Worm (Caenorhabditis elegans) whole organism, young adult: Measurements from ENCODE around the gene pgp-7.

Experiments
- B0019.2 ChIP-seq: fragments of 200-800 bp; sonication (Bioruptor generic); conservative IDR thresholded peaks from 2 replicates; pipeline ENCODE4 v1.3.6; 2022; ENCODE audit warnings: missing genetic modification reagents, missing genetic modification characterization, missing compliant biosample characterization
- B0336.3 ChIP-seq: fragments of 200-800 bp; sonication (Bioruptor generic); IDR thresholded peaks from 2 replicates; pipeline ENCODE4 v1.3.6; 2022; ENCODE audit warnings: missing genetic modification characterization, missing compliant biosample characterization
- F37B4.10 ChIP-seq: fragments of 200-800 bp; sonication (Bioruptor generic); IDR thresholded peaks from 2 replicates; pipeline ENCODE4 v1.3.6; 2022; ENCODE audit warnings: missing genetic modification characterization, missing compliant biosample characterization
- F52B5.7 ChIP-seq: sonication (generic microtip); optimal IDR thresholded peaks from 2 replicates; lab custom pipeline; 2016; ENCODE audit warnings: mild to moderate bottlenecking, missing genetic modification characterization, missing compliant biosample characterization
- F57C9.4 ChIP-seq: sonication (generic microtip); optimal IDR thresholded peaks from 2 replicates; lab custom pipeline; 2017; ENCODE audit warnings: mild to moderate bottlenecking, missing genetic modification characterization, missing compliant biosample characterization
- K11D2.4 ChIP-seq: fragments of 200-800 bp; sonication (Bioruptor generic); IDR thresholded peaks from 2 replicates; pipeline ENCODE4 v1.3.6; 2022; ENCODE audit warnings: missing genetic modification reagents, missing genetic modification characterization, missing compliant biosample characterization
- Y53F4B.3 ChIP-seq: fragments of 200-800 bp; sonication (Bioruptor generic); IDR thresholded peaks from 2 replicates; pipeline ENCODE4 v1.3.6; 2022; ENCODE audit warnings: missing genetic modification reagents, missing genetic modification characterization, missing compliant biosample characterization
- Y67H2A.10 ChIP-seq: fragments of 200-800 bp; sonication (Bioruptor generic); conservative IDR thresholded peaks from 2 replicates; pipeline ENCODE4 v1.3.6; 2022; ENCODE audit warnings: missing genetic modification reagents, missing genetic modification characterization, missing compliant biosample characterization
- ZK185.1 ChIP-seq: sonication (generic microtip); optimal IDR thresholded peaks from 2 replicates; lab custom pipeline; 2016; ENCODE audit warnings: mild to moderate bottlenecking, missing genetic modification characterization, missing compliant biosample characterization; ENCODE audit not compliant: poor library complexity, severe bottlenecking
- akir-1 ChIP-seq: fragments of 200-800 bp; sonication (Bioruptor generic); optimal IDR thresholded peaks from 2 replicates; lab custom pipeline; 2018; ENCODE audit warnings: mild to moderate bottlenecking, missing genetic modification characterization, moderate library complexity, missing compliant biosample characterization
- aptf-2 ChIP-seq: fragments of 200-800 bp; sonication (Bioruptor generic); conservative IDR thresholded peaks from 2 replicates; pipeline ENCODE4 v1.3.6; 2022; ENCODE audit warnings: missing genetic modification reagents, missing genetic modification characterization, missing compliant biosample characterization
- aptf-3 ChIP-seq: fragments of 200-800 bp; sonication (Bioruptor generic); IDR thresholded peaks from 2 replicates; pipeline ENCODE4 v1.3.6; 2022; ENCODE audit warnings: missing genetic modification characterization, missing compliant biosample characterization
- attf-5 ChIP-seq: fragments of 200-800 bp; sonication (Bioruptor generic); optimal IDR thresholded peaks from 2 replicates; lab custom pipeline; 2018; ENCODE audit warnings: mild to moderate bottlenecking, missing genetic modification characterization, missing compliant biosample characterization
- ceh-27 ChIP-seq: fragments of 200-800 bp; sonication (Bioruptor generic); optimal IDR thresholded peaks from 2 replicates; lab custom pipeline; 2018; ENCODE audit warnings: mild to moderate bottlenecking, missing genetic modification characterization, moderate library complexity, missing compliant biosample characterization
- ceh-40 ChIP-seq: fragments of 200-800 bp; sonication (Bioruptor generic); IDR thresholded peaks from 2 replicates; pipeline ENCODE4 v1.3.6; 2022; ENCODE audit warnings: missing genetic modification characterization, missing compliant biosample characterization
- ceh-58 ChIP-seq: fragments of 200-800 bp; sonication (Bioruptor generic); IDR thresholded peaks from 2 replicates; pipeline ENCODE4 v1.3.6; 2022; ENCODE audit warnings: missing genetic modification characterization, missing compliant biosample characterization
- die-1 ChIP-seq: sonication (generic microtip); optimal IDR thresholded peaks from 2 replicates; lab custom pipeline; 2016; ENCODE audit warnings: missing genotype, mild to moderate bottlenecking, missing genetic modification characterization, missing compliant biosample characterization
- dpl-1 ChIP-seq: fragments of 150-350 bp; optimal IDR thresholded peaks from 2 replicates; lab custom pipeline; 2014; ENCODE audit warnings: missing biosample characterization, missing genetic modification reagents, missing genetic modification characterization
- efl-1 ChIP-seq: fragments of 150-350 bp; optimal IDR thresholded peaks from 2 replicates; lab custom pipeline; 2014; ENCODE audit warnings: missing biosample characterization, missing genetic modification reagents, missing genetic modification characterization
- ekl-4 ChIP-seq: fragments of 200-800 bp; sonication (Bioruptor generic); IDR thresholded peaks from 2 replicates; pipeline ENCODE4 v1.3.6; 2022; ENCODE audit warnings: missing genetic modification reagents, missing genetic modification characterization, missing compliant biosample characterization
- gei-17 ChIP-seq: fragments of 200-800 bp; sonication (Bioruptor generic); optimal IDR thresholded peaks from 2 replicates; lab custom pipeline; 2018; ENCODE audit warnings: mild to moderate bottlenecking, missing genetic modification characterization, missing compliant biosample characterization
- him-1 ChIP-seq: sonication (generic microtip); optimal IDR thresholded peaks from 2 replicates; lab custom pipeline; 2016; ENCODE audit warnings: missing genotype, missing genetic modification reagents, missing genetic modification characterization, missing compliant biosample characterization
- hmg-1.2 ChIP-seq: fragments of 200-800 bp; sonication (Bioruptor generic); IDR thresholded peaks from 2 replicates; pipeline ENCODE4 v1.3.6; 2022; ENCODE audit warnings: missing genetic modification reagents, missing genetic modification characterization, missing compliant biosample characterization
- lag-1 ChIP-seq: fragments of 200-800 bp; sonication (Bioruptor generic); IDR thresholded peaks from 2 replicates; pipeline ENCODE4 v1.3.6; 2022; ENCODE audit warnings: missing genetic modification reagents, missing genetic modification characterization, missing compliant biosample characterization
- lin-35 ChIP-seq, 3 experiments: fragments of 150-350 bp in 2 of 3; sonication (generic microtip) in 1 of 3; optimal IDR thresholded peaks; 2 replicates each; lab custom pipeline; 2014 to 2018; ENCODE audit warnings: missing biosample characterization in 3 of 3, missing genetic modification characterization in 3 of 3, missing genetic modification reagents in 3 of 3
- lin-54 ChIP-seq: fragments of 200-800 bp; sonication (Bioruptor generic); optimal IDR thresholded peaks from 2 replicates; lab custom pipeline; 2018; ENCODE audit warnings: mild to moderate bottlenecking, missing genetic modification characterization, missing compliant biosample characterization
- madf-3 ChIP-seq: fragments of 200-800 bp; sonication (Bioruptor generic); IDR thresholded peaks from 2 replicates; pipeline ENCODE4 v1.3.6; 2022; ENCODE audit warnings: missing genetic modification reagents, missing genetic modification characterization, missing compliant biosample characterization
- madf-6 ChIP-seq: fragments of 200-800 bp; sonication (Bioruptor generic); IDR thresholded peaks from 2 replicates; pipeline ENCODE4 v1.3.6; 2022; ENCODE audit warnings: missing genetic modification reagents, missing genetic modification characterization, missing compliant biosample characterization
- mxl-1 ChIP-seq: sonication (generic microtip); optimal IDR thresholded peaks from 2 replicates; lab custom pipeline; 2016; ENCODE audit warnings: missing genetic modification characterization, missing compliant biosample characterization
- nfya-2 ChIP-seq: fragments of 200-800 bp; sonication (Bioruptor generic); IDR thresholded peaks from 2 replicates; pipeline ENCODE4 v1.3.6; 2022; ENCODE audit warnings: missing genetic modification reagents, missing genetic modification characterization, missing compliant biosample characterization
- nfyb-1 ChIP-seq: fragments of 200-800 bp; sonication (Bioruptor generic); IDR thresholded peaks from 2 replicates; pipeline ENCODE4 v1.3.6; 2022; ENCODE audit warnings: missing genetic modification reagents, missing genetic modification characterization, missing compliant biosample characterization
- nhr-80 ChIP-seq: sonication (generic microtip); optimal IDR thresholded peaks from 2 replicates; lab custom pipeline; 2016; ENCODE audit warnings: missing genetic modification characterization, missing compliant biosample characterization
- nhr-90 ChIP-seq: sonication (generic microtip); optimal IDR thresholded peaks from 2 replicates; lab custom pipeline; 2016; ENCODE audit warnings: missing genotype, mild to moderate bottlenecking, missing genetic modification characterization, missing compliant biosample characterization
- pha-4 ChIP-seq: fragments of 150-350 bp; sonication (generic microtip); optimal IDR thresholded peaks from 2 replicates; lab custom pipeline; 2014; ENCODE audit warnings: missing biosample characterization, missing genetic modification reagents, missing genetic modification characterization
- sptf-2 ChIP-seq: fragments of 200-800 bp; sonication (Bioruptor generic); optimal IDR thresholded peaks from 2 replicates; lab custom pipeline; 2018; ENCODE audit warnings: mild to moderate bottlenecking, missing genetic modification characterization, missing compliant biosample characterization
- zfh-2 ChIP-seq: fragments of 200-800 bp; sonication (Bioruptor generic); conservative IDR thresholded peaks from 2 replicates; pipeline ENCODE4 v1.3.6; 2022; ENCODE audit warnings: missing genetic modification reagents, missing genetic modification characterization, missing compliant biosample characterization
- ztf-28 ChIP-seq: fragments of 200-800 bp; sonication (Bioruptor generic); IDR thresholded peaks from 2 replicates; pipeline ENCODE4 v1.3.6; 2022; ENCODE audit warnings: missing genetic modification reagents, missing genetic modification characterization, missing compliant biosample characterization

Gene pgp-7

DNA sequence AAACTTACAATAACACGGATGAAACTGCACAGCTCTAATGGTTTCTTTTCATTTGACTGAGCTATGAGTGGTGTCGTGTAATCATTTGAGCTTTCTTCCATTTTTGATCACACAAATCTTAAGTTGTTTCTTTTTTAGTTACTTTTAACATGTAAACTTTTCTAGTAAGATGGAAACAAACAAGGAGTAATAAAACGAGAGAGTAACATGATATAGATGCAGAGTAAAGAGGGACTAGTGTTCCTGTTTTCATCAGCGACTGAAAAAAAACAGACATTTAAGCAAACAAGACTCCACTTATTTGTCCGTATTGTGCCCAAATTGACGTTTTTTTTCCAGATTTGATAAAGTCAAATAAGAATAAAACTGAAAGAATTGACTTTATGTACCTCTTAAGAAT is at the start of gene pgp-7:
pgp-7 (minus strand) TSS at position 101 of the 400 bp plus-strand sequence.
- TF ChIP-seq madf-6 (GFP tag; lab: Robert Waterston, UW) (no peak), nfya-2 (GFP tag; lab: Robert Waterston, UW) (no peak), lin-35 (GFP tag; optimal IDR thresholded peaks at IDR 0.05; lab: Kevin White, UChicago) (no peak), sptf-2 (GFP tag; lab: Kevin White, UChicago) (no peak), him-1 (tag; lab: Kevin White, UChicago) (no peak), efl-1 (GFP tag; lab: Kevin White, UChicago) (no peak), ztf-28 (GFP tag; lab: Robert Waterston, UW) (no peak), lin-54 (no peak), ceh-58 (GFP tag; lab: Robert Waterston, UW) (no peak), K11D2.4 (GFP tag; lab: Robert Waterston, UW) (no peak), pha-4 (tag; lab: Kevin White, UChicago) (no peak), F37B4.10 (GFP tag; lab: Robert Waterston, UW) (no peak), ceh-27 (GFP tag; lab: Kevin White, UChicago) (no peak), F52B5.7 (tag; lab: Kevin White, UChicago) (no peak), lag-1 (GFP tag; lab: Robert Waterston, UW) (no peak), aptf-3 (no peak), ekl-4 (no peak), mxl-1 (tag; lab: Kevin White, UChicago) (no peak), B0336.3 (GFP tag; lab: Robert Waterston, UW) (no peak)

DNA sequence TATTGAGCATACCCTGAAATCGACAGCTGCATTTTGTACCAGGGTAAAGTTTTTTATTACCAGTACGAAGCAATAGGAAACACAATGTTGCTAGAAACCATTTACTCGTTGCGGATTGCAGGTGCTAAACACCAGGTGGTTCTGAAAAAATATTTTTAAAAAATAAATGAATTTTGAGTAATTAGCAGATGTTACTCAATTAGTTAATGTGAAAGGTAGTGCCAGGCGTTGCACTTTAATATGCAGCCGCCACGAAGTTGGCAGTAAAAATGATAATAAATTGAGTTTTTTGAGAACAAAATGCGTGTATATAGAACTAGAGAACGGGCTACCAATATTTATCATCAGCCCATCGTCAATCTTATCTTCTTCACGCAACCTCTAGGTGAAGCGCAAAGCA is 49.6 kb upstream of the pgp-7 start, which contains the start of gene nstp-9:
nstp-9 (minus strand) TSS at position 101 of the 400 bp plus-strand sequence.
- TF ChIP-seq F57C9.4 = no peak
- TF ChIP-seq B0019.2 = no peak
- TF ChIP-seq akir-1 = no peak
- TF ChIP-seq zfh-2 (GFP tag; lab: Robert Waterston, UW) = no peak
- TF ChIP-seq dpl-1 (GFP tag; lab: Kevin White, UChicago) = no peak
- TF ChIP-seq ZK185.1 = no peak
- TF ChIP-seq nhr-90 (tag; lab: Kevin White, UChicago) = no peak
- no peak for TF ChIP-seq hmg-1.2 (GFP tag; lab: Robert Waterston, UW)
- no peak for TF ChIP-seq gei-17 (GFP tag; lab: Kevin White, UChicago)
- TF ChIP-seq nfya-2 (GFP tag; lab: Robert Waterston, UW) = no peak
- no peak for TF ChIP-seq F37B4.10 (GFP tag; lab: Robert Waterston, UW)
- no peak for TF ChIP-seq Y67H2A.10 (GFP tag; lab: Robert Waterston, UW)
- TF ChIP-seq madf-3 (GFP tag; lab: Robert Waterston, UW) = no peak
- TF ChIP-seq ceh-40 (GFP tag; lab: Robert Waterston, UW) = no peak
- TF ChIP-seq him-1 (tag; lab: Kevin White, UChicago) = no peak
- TF ChIP-seq die-1 (tag; lab: Kevin White, UChicago) = no peak
- no peak for TF ChIP-seq attf-5 (GFP tag; lab: Kevin White, UChicago)
- no peak for TF ChIP-seq B0336.3 (GFP tag; lab: Robert Waterston, UW)
- no peak for TF ChIP-seq Y53F4B.3 (GFP tag; lab: Robert Waterston, UW)
- TF ChIP-seq ceh-27 (GFP tag; lab: Kevin White, UChicago) = no peak

DNA sequence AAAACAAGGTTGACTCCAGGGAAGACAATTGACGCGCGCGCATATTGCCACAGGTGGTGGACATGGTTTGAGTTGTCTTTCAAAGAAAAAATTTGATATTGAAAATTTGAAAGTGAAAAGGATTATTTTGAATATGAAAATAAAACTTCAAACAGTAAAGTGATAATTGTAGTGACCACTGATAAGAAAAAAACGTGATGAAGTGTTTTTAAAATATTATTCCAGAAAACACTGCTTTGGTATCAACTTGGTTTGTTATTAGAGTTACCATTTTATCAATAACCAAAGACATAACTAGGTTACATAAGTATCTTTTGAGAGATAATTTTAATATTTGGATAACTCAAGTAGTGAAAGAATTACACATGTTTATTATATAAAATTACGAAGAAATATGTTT is 46.2 kb upstream of the pgp-7 start:
- TF ChIP-seq nfyb-1 (GFP tag; lab: Robert Waterston, UW) = no peak
- 0 out of 2 replicates have a peak, but pooled peaks have one; percentile 25 for TF ChIP-seq aptf-2
- TF ChIP-seq nhr-80 (tag; lab: Kevin White, UChicago) = peak; percentile 37
